Worm (Caenorhabditis elegans) whole organism, L4 larva: ENCODE data around the gene acr-3.

ENCODE experiments used
- Y48G9A.11 ChIP-seq: fragments of 200-800 bp; sonication (Bioruptor generic); IDR thresholded peaks from 2 replicates; pipeline ENCODE4 v1.3.6; 2022; ENCODE audit warnings: missing genetic modification reagents, missing genetic modification characterization, missing compliant biosample characterization
- ama-1 ChIP-seq: fragments of 150-350 bp; optimal IDR thresholded peaks from 2 replicates; lab custom pipeline; 2014; ENCODE audit warnings: inconsistent platforms, mixed read lengths
- mep-1 ChIP-seq: fragments of 150-350 bp; sonication (generic microtip); optimal IDR thresholded peaks from 3 replicates; lab custom pipeline; 2014; ENCODE audit warnings: missing biosample characterization, missing genetic modification characterization
- nhr-76 ChIP-seq: fragments of 150-350 bp; optimal IDR thresholded peaks from 2 replicates; lab custom pipeline; 2014; ENCODE audit warnings: missing biosample characterization, missing genetic modification characterization
- pha-4 ChIP-seq, 2 experiments: fragments of 150-350 bp in 1 of 2; fragments of 200-800 bp in 1 of 2; sonication (Bioruptor generic) in 1 of 2; IDR thresholded peaks in 1 of 2; optimal IDR thresholded peaks in 1 of 2; 2 replicates each; pipeline versions ENCODE4 v1.3.6 to Lab custom; 2014 to 2022; ENCODE audit warnings: missing genetic modification characterization in 2 of 2, missing genetic modification reagents in 2 of 2, missing biosample characterization in 1 of 2, missing compliant biosample characterization in 1 of 2
- php-3 ChIP-seq: fragments of 200-800 bp; sonication (Bioruptor generic); IDR thresholded peaks from 2 replicates; pipeline ENCODE4 v1.3.6; 2022; ENCODE audit warnings: missing genetic modification reagents, missing genetic modification characterization, missing compliant biosample characterization
- saeg-2 ChIP-seq: fragments of 200-800 bp; sonication (Bioruptor generic); IDR thresholded peaks from 2 replicates; pipeline ENCODE4 v1.3.6; 2022; ENCODE audit warnings: missing genetic modification reagents, missing genetic modification characterization, missing compliant biosample characterization
- snpc-4 ChIP-seq: fragments of 150-350 bp; optimal IDR thresholded peaks from 2 replicates; lab custom pipeline; 2014; ENCODE audit warnings: missing biosample characterization, missing genetic modification characterization
- unc-62 ChIP-seq, 3 experiments: fragments of 150-350 bp in 1 of 3; sonication (generic microtip); optimal IDR thresholded peaks in 2 of 3; peaks in 1 of 3; 1 replicate in 1 of 3; 2 replicates in 2 of 3; lab custom pipeline; 2014 to 2017; ENCODE audit warnings: missing biosample characterization in 3 of 3, missing genetic modification characterization in 3 of 3, missing genetic modification reagents in 3 of 3, missing genotype in 1 of 3
- zag-1 ChIP-seq: fragments of 150-350 bp; optimal IDR thresholded peaks from 2 replicates; lab custom pipeline; 2014; ENCODE audit warnings: missing biosample characterization, missing genetic modification characterization
- zip-2 ChIP-seq: fragments of 150-350 bp; optimal IDR thresholded peaks from 2 replicates; lab custom pipeline; 2014; ENCODE audit warnings: missing biosample characterization, missing genetic modification characterization

ce11 chrX:6736358-6736991 lies 27.1 kb downstream of the acr-3 start:
- TF ChIP-seq zag-1 (tag; lab: Kevin White, UChicago): no peak
- peak in 1 of 2 experiments; percentile 100 for TF ChIP-seq unc-62 (GFP tag; optimal IDR thresholded peaks at IDR 0.05 in 1 of 2; lab: Kevin White, UChicago)
- no peak for TF ChIP-seq unc-62 (tag; optimal IDR thresholded peaks at IDR 0.05; lab: Kevin White, UChicago)
- peak; percentile 72 for TF ChIP-seq mep-1
- no peak for TF ChIP-seq zip-2
- no peak for TF ChIP-seq nhr-76 (tag; lab: Kevin White, UChicago)
- peak; percentile 75 for TF ChIP-seq php-3 (GFP tag; lab: Robert Waterston, UW)
- no peak for TF ChIP-seq ama-1 (lab: Kevin White, UChicago)
- TF ChIP-seq pha-4 (GFP tag; IDR thresholded peaks at IDR 0.05; lab: Robert Waterston, UW): no peak
- TF ChIP-seq pha-4 (tag; optimal IDR thresholded peaks at IDR 0.05; lab: Kevin White, UChicago): no peak
- no peak for TF ChIP-seq Y48G9A.11 (GFP tag; lab: Robert Waterston, UW)
- TF ChIP-seq saeg-2 (GFP tag; lab: Robert Waterston, UW): peak; percentile 67; the same call in 1 of the 2 replicates
- no peak for TF ChIP-seq snpc-4 (tag; lab: Kevin White, UChicago)
